Fruit fly (Drosophila melanogaster) whole organism, embryonic: ENCODE data around the gene TfIIA-S.

Experiments used
- CG10147 ChIP-seq: fragments of 200-800 bp; sonication (Bioruptor generic); optimal IDR thresholded peaks from 2 replicates; lab custom pipeline; 2019; ENCODE audit warnings: missing biosample characterization, mild to moderate bottlenecking, missing genetic modification characterization, moderate library complexity
- CG11398 ChIP-seq: fragments of 200-800 bp; sonication (Bioruptor generic); optimal IDR thresholded peaks from 2 replicates; lab custom pipeline; 2016; ENCODE audit warnings: missing biosample characterization, missing genetic modification characterization
- CG13123 ChIP-seq: fragments of 200-800 bp; sonication (Bioruptor generic); optimal IDR thresholded peaks from 2 replicates; lab custom pipeline; 2016; ENCODE audit warnings: missing biosample characterization, missing genetic modification characterization
- CG13296 ChIP-seq: fragments of 200-800 bp; sonication (Bioruptor generic); optimal IDR thresholded peaks from 3 replicates; lab custom pipeline; 2018; ENCODE audit warnings: missing biosample characterization, mild to moderate bottlenecking, missing genetic modification characterization
- CG15269 ChIP-seq: fragments of 200-800 bp; sonication (Bioruptor generic); optimal IDR thresholded peaks from 2 replicates; lab custom pipeline; 2018; ENCODE audit warnings: missing biosample characterization, mild to moderate bottlenecking, missing genetic modification characterization, moderate library complexity
- CG15514 ChIP-seq: fragments of 200-800 bp; sonication (Bioruptor generic); optimal IDR thresholded peaks from 3 replicates; lab custom pipeline; 2017; ENCODE audit warnings: missing biosample characterization, missing genetic modification characterization, mild to moderate bottlenecking, moderate library complexity, missing genetic modification reagents
- CG15601 ChIP-seq: fragments of 200-800 bp; sonication (Bioruptor generic); optimal IDR thresholded peaks from 3 replicates; lab custom pipeline; 2019; ENCODE audit warnings: missing biosample characterization, mild to moderate bottlenecking, missing genetic modification characterization, moderate library complexity
- CG17359 ChIP-seq: fragments of 200-800 bp; sonication (Bioruptor generic); optimal IDR thresholded peaks from 3 replicates; lab custom pipeline; 2018; ENCODE audit warnings: missing biosample characterization, mild to moderate bottlenecking, missing genetic modification characterization, moderate library complexity
- CG18619 ChIP-seq: fragments of 200-800 bp; sonication (Bioruptor generic); optimal IDR thresholded peaks from 3 replicates; lab custom pipeline; 2017; ENCODE audit warnings: missing biosample characterization, mild to moderate bottlenecking, missing genetic modification characterization
- CG31365 ChIP-seq: fragments of 200-800 bp; sonication (Bioruptor generic); optimal IDR thresholded peaks from 2 replicates; lab custom pipeline; 2018; ENCODE audit warnings: missing biosample characterization, mild to moderate bottlenecking, missing genetic modification characterization
- CG32767 ChIP-seq: fragments of 200-800 bp; sonication (Bioruptor generic); IDR thresholded peaks from 2 replicates; pipeline ENCODE4 v1.3.6; 2022; ENCODE audit warnings: missing biosample characterization, missing genetic modification characterization
- CG3281 ChIP-seq: fragments of 200-800 bp; sonication (Bioruptor generic); optimal IDR thresholded peaks from 3 replicates; lab custom pipeline; 2017; ENCODE audit warnings: missing biosample characterization, mild to moderate bottlenecking, missing genetic modification characterization
- CG4328 ChIP-seq: fragments of 200-800 bp; sonication (Bioruptor generic); optimal IDR thresholded peaks from 3 replicates; lab custom pipeline; 2017; ENCODE audit warnings: missing biosample characterization, missing genetic modification reagents, missing genetic modification characterization
- CG4820 ChIP-seq: fragments of 200-800 bp; sonication (Bioruptor generic); optimal IDR thresholded peaks from 3 replicates; lab custom pipeline; 2016; ENCODE audit warnings: missing biosample characterization, missing genetic modification characterization
- CG4854 ChIP-seq: fragments of 200-800 bp; sonication (Bioruptor generic); optimal IDR thresholded peaks from 2 replicates; lab custom pipeline; 2016; ENCODE audit warnings: missing biosample characterization, missing genetic modification characterization, inconsistent platforms
- CG5180 ChIP-seq: fragments of 200-800 bp; sonication (Bioruptor generic); optimal IDR thresholded peaks from 3 replicates; lab custom pipeline; 2017; ENCODE audit warnings: missing biosample characterization, missing genetic modification characterization, mild to moderate bottlenecking, moderate library complexity, missing genetic modification reagents
- CG6272 ChIP-seq: fragments of 200-800 bp; sonication (Bioruptor generic); IDR thresholded peaks from 2 replicates; pipeline ENCODE4 v1.3.6; 2022; ENCODE audit warnings: missing biosample characterization, missing genetic modification characterization
- CG6813 ChIP-seq: fragments of 200-800 bp; sonication (Bioruptor generic); optimal IDR thresholded peaks from 2 replicates; lab custom pipeline; 2017; ENCODE audit warnings: missing biosample characterization, missing genetic modification characterization, mild to moderate bottlenecking, moderate library complexity, missing genetic modification reagents
- CG8359 ChIP-seq: fragments of 200-800 bp; sonication (Bioruptor generic); optimal IDR thresholded peaks from 2 replicates; lab custom pipeline; 2017; ENCODE audit warnings: missing biosample characterization, mild to moderate bottlenecking, missing genetic modification characterization, borderline replicate concordance
- Dad ChIP-seq: fragments of 200-800 bp; sonication (Bioruptor generic); optimal IDR thresholded peaks from 3 replicates; lab custom pipeline; 2016; ENCODE audit warnings: missing biosample characterization, missing genetic modification characterization
- Dbx ChIP-seq: fragments of 200-800 bp; sonication (Bioruptor generic); IDR thresholded peaks from 3 replicates; pipeline ENCODE4 v1.3.6; 2022; ENCODE audit warnings: missing biosample characterization, missing genetic modification characterization
- Dek ChIP-seq: fragments of 200-800 bp; sonication (Bioruptor generic); optimal IDR thresholded peaks from 3 replicates; lab custom pipeline; 2019; ENCODE audit warnings: missing biosample characterization, mild to moderate bottlenecking, missing genetic modification characterization, moderate library complexity
- Dfd ChIP-seq, 2 experiments: fragments of >200 bp; optimal IDR thresholded peaks; 2 replicates each; lab custom pipeline; 2017; ENCODE audit warnings: missing biosample characterization in 2 of 2, missing genetic modification characterization in 2 of 2
- E2f2 ChIP-seq: fragments of 200-800 bp; sonication (Bioruptor generic); IDR thresholded peaks from 2 replicates; pipeline ENCODE4 v1.3.6; 2022; ENCODE audit warnings: missing biosample characterization, missing genetic modification characterization
- Hmr ChIP-seq: fragments of 200-800 bp; sonication (Bioruptor generic); optimal IDR thresholded peaks from 3 replicates; lab custom pipeline; 2017; ENCODE audit warnings: mild to moderate bottlenecking, missing biosample characterization, missing genetic modification reagents, missing genetic modification characterization
- Hr78 ChIP-seq, 2 experiments: fragments of 200-800 bp in 1 of 2; fragments of >200 bp in 1 of 2; sonication (Bioruptor generic) in 1 of 2; optimal IDR thresholded peaks; 2 replicates each; lab custom pipeline; 2017 to 2019; ENCODE audit warnings: missing biosample characterization in 2 of 2, missing genetic modification characterization in 2 of 2, mild to moderate bottlenecking in 1 of 2, moderate library complexity in 1 of 2
- Kr ChIP-seq: fragments of 200-800 bp; sonication (Bioruptor generic); optimal IDR thresholded peaks from 2 replicates; lab custom pipeline; 2017; ENCODE audit warnings: missing biosample characterization, mild to moderate bottlenecking, missing genetic modification characterization
- NfI ChIP-seq: fragments of 200-800 bp; sonication (Bioruptor generic); optimal IDR thresholded peaks from 3 replicates; lab custom pipeline; 2018; ENCODE audit warnings: missing biosample characterization, mild to moderate bottlenecking, missing genetic modification characterization, moderate library complexity
- PHDP ChIP-seq: fragments of 200-800 bp; sonication (Bioruptor generic); optimal IDR thresholded peaks from 3 replicates; lab custom pipeline; 2018; ENCODE audit warnings: missing biosample characterization, mild to moderate bottlenecking, missing genetic modification characterization, moderate library complexity
- Sox102F ChIP-seq: fragments of 200-800 bp; sonication (Bioruptor generic); optimal IDR thresholded peaks from 2 replicates; lab custom pipeline; 2018; ENCODE audit warnings: missing biosample characterization, mild to moderate bottlenecking, missing genetic modification characterization, moderate library complexity
- abd-A ChIP-seq: fragments of 200-800 bp; sonication (Bioruptor generic); optimal IDR thresholded peaks from 3 replicates; lab custom pipeline; 2019; ENCODE audit warnings: missing biosample characterization, mild to moderate bottlenecking, missing genetic modification characterization, moderate library complexity
- ara ChIP-seq: fragments of 200-800 bp; sonication (Bioruptor generic); IDR thresholded peaks from 2 replicates; pipeline ENCODE4 v1.3.6; 2022; ENCODE audit warnings: missing biosample characterization, missing genetic modification characterization
- bab2 ChIP-seq: fragments of 200-800 bp; sonication (Bioruptor generic); optimal IDR thresholded peaks from 2 replicates; lab custom pipeline; 2016; ENCODE audit warnings: missing biosample characterization, missing genetic modification characterization
- bsh ChIP-seq, 2 experiments: fragments of 200-800 bp; sonication (Bioruptor generic); optimal IDR thresholded peaks; 2 replicates each; lab custom pipeline; 2017 to 2018; ENCODE audit warnings: mild to moderate bottlenecking in 2 of 2, missing biosample characterization in 2 of 2, missing genetic modification characterization in 2 of 2, moderate library complexity in 1 of 2
- cg ChIP-seq: fragments of 200-800 bp; sonication (Bioruptor generic); optimal IDR thresholded peaks from 3 replicates; lab custom pipeline; 2019; ENCODE audit warnings: missing biosample characterization, mild to moderate bottlenecking, missing genetic modification characterization, moderate library complexity
- chinmo ChIP-seq: fragments of 200-800 bp; sonication (Bioruptor generic); IDR thresholded peaks from 4 replicates; pipeline ENCODE4 v1.3.6; 2022; ENCODE audit warnings: missing biosample characterization, missing genetic modification characterization; ENCODE audit not compliant: partially characterized antibody
- fd3F ChIP-seq: fragments of 200-800 bp; sonication (Bioruptor generic); optimal IDR thresholded peaks from 2 replicates; lab custom pipeline; 2018; ENCODE audit warnings: missing biosample characterization, mild to moderate bottlenecking, missing genetic modification characterization, moderate library complexity
- kah ChIP-seq: fragments of 200-800 bp; sonication (Bioruptor generic); optimal IDR thresholded peaks from 2 replicates; lab custom pipeline; 2018; ENCODE audit warnings: missing biosample characterization, mild to moderate bottlenecking, missing genetic modification characterization
- ken ChIP-seq: fragments of 200-800 bp; sonication (Bioruptor generic); IDR thresholded peaks from 3 replicates; pipeline ENCODE4 v1.3.6; 2022; ENCODE audit warnings: missing biosample characterization, missing genetic modification characterization
- kni ChIP-seq: fragments of 200-800 bp; sonication (Bioruptor generic); optimal IDR thresholded peaks from 3 replicates; lab custom pipeline; 2017; ENCODE audit warnings: mild to moderate bottlenecking, missing biosample characterization, missing genetic modification reagents, missing genetic modification characterization
- nom ChIP-seq: fragments of 200-800 bp; sonication (Bioruptor generic); optimal IDR thresholded peaks from 2 replicates; lab custom pipeline; 2017; ENCODE audit warnings: missing biosample characterization, missing genetic modification characterization, mild to moderate bottlenecking, moderate library complexity, missing genetic modification reagents
- odd ChIP-seq: fragments of 200-800 bp; sonication (Bioruptor generic); optimal IDR thresholded peaks from 2 replicates; lab custom pipeline; 2017; ENCODE audit warnings: missing biosample characterization, mild to moderate bottlenecking, missing genetic modification characterization
- onecut ChIP-seq: fragments of 200-800 bp; sonication (Bioruptor generic); IDR thresholded peaks from 2 replicates; pipeline ENCODE4 v1.3.6; 2022; ENCODE audit warnings: missing biosample characterization, missing genetic modification characterization
- pnt ChIP-seq: fragments of 200-800 bp; sonication (Bioruptor generic); optimal IDR thresholded peaks from 3 replicates; lab custom pipeline; 2016; ENCODE audit warnings: missing biosample characterization, missing genetic modification characterization
- run ChIP-seq: fragments of 200-800 bp; sonication (Bioruptor generic); optimal IDR thresholded peaks from 3 replicates; lab custom pipeline; 2018; ENCODE audit warnings: missing biosample characterization, mild to moderate bottlenecking, missing genetic modification characterization
- seq ChIP-seq: fragments of 200-800 bp; sonication (Bioruptor generic); IDR thresholded peaks from 2 replicates; pipeline ENCODE4 v1.3.6; 2022; ENCODE audit warnings: missing biosample characterization, missing genetic modification characterization
- slbo ChIP-seq: fragments of 200-800 bp; sonication (Bioruptor generic); IDR thresholded peaks from 2 replicates; pipeline ENCODE4 v1.3.6; 2022; ENCODE audit warnings: missing biosample characterization, missing genetic modification characterization
- slou ChIP-seq: fragments of 200-800 bp; sonication (Bioruptor generic); optimal IDR thresholded peaks from 3 replicates; lab custom pipeline; 2016; ENCODE audit warnings: missing biosample characterization, missing genetic modification characterization

TfIIA-S gene

DNA sequence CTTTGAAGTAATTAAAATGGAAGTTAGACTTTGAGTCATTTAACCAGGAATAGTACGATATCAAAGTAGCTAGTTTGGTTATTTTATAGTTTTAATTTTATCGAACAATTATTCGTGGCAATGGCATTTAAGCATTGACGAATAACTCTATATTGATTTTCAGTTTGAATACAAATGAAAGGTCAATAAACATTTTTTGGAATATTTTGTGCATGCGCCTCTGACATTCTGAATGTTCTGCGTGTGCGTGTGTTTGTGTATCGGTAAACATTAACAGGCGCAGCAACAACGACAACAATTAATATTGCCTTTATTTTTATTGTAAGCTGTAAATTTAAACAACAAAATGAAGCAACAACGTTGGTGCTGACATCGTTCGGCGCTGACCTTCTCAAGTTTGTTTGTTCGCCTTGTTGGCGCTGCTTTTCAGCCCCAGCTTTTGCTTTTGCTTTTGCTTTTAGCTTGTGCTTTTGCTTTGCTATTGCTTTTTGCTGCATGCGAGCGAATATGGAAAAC, 18.5 kb upstream of the TfIIA-S start (continued):
- TF ChIP-seq abd-A (peak; percentile 45), Hmr (peak; percentile 49), CG5180 (GFP tag; lab: Kevin White, UChicago) (peak; percentile 48), ara (GFP tag; lab: Robert Waterston, UW) (peak; percentile 11; the same call in 1 of the 2 replicates), CG3281 (GFP tag; lab: Kevin White, UChicago) (peak; percentile 14), Dfd (GFP tag; optimal IDR thresholded peaks at IDR 0.05; lab: Kevin White, UChicago) (no peak), Dek (tag; lab: Kevin White, UChicago) (peak; percentile 22), Sox102F (GFP tag; lab: Kevin White, UChicago) (peak; percentile 56), ken (no peak), CG6272 (GFP tag; lab: Robert Waterston, UW) (no peak), CG6813 (GFP tag; lab: Kevin White, UChicago) (peak; percentile 67), CG8359 (GFP tag; lab: Kevin White, UChicago) (no peak), seq (peak; percentile 78), Dbx (GFP tag; lab: Robert Waterston, UW) (no peak), Dad (no peak), CG4328 (GFP tag; lab: Kevin White, UChicago) (peak; percentile 14), Hr78 (GFP tag; optimal IDR thresholded peaks at IDR 0.05; lab: Kevin White, UChicago) (peak in 1 of 2 experiments; percentile 91), odd (GFP tag; lab: Kevin White, UChicago) (peak; percentile 72), CG10147 (GFP tag; lab: Kevin White, UChicago) (peak; percentile 37), CG4854 (GFP tag; lab: Kevin White, UChicago) (no peak), bab2 (peak; percentile 18), CG13123 (GFP tag; lab: Kevin White, UChicago) (no peak), CG32767 (GFP tag; lab: Robert Waterston, UW) (0 out of 2 replicates have a peak, but pooled peaks have one; percentile 31), kni (GFP tag; lab: Kevin White, UChicago) (peak; percentile 15), onecut (peak; percentile 39), Kr (GFP tag; lab: Kevin White, UChicago) (no peak), CG17359 (tag; lab: Kevin White, UChicago) (peak; percentile 36), fd3F (GFP tag; lab: Kevin White, UChicago) (peak; percentile 55), CG4820 (GFP tag; lab: Kevin White, UChicago) (peak; percentile 25), cg (peak; percentile 22), PHDP (tag; lab: Kevin White, UChicago) (peak; percentile 63), slbo (no peak; the same call in 1 of the 2 replicates), CG18619 (GFP tag; lab: Kevin White, UChicago) (peak; percentile 37), slou (GFP tag; lab: Kevin White, UChicago) (no peak), CG15269 (tag; lab: Kevin White, UChicago) (peak; percentile 75), NfI (peak; percentile 20), bsh (GFP tag; optimal IDR thresholded peaks at IDR 0.05; lab: Kevin White, UChicago) (peak in 1 of 2 experiments; percentile 42), E2f2 (GFP tag; lab: Robert Waterston, UW) (peak; percentile 21; the same call in 1 of the 2 replicates), CG15514 (GFP tag; lab: Kevin White, UChicago) (peak; percentile 61), nom (GFP tag; lab: Kevin White, UChicago) (peak; percentile 31), CG31365 (tag; lab: Kevin White, UChicago) (no peak), CG11398 (peak; percentile 48), chinmo (GFP tag; lab: Robert Waterston, UW) (peak; percentile 96), CG15601 (tag; lab: Kevin White, UChicago) (peak; percentile 47), pnt (no peak), kah (GFP tag; lab: Kevin White, UChicago) (peak; percentile 52), CG13296 (peak; percentile 83), run (tag; lab: Kevin White, UChicago) (peak; percentile 33)
